Worm (Caenorhabditis elegans): ENCODE measurements around the gene R166.2.
A peak's percentile ranks its signal among the peaks of the same experiment; 100 is the strongest.

Gene R166.2

ce11 chrII:10547803-10548693 lies 10.6 kb upstream of the R166.2 start (continued):
- TF ChIP-seq ces-1 (GFP tag; optimal IDR thresholded peaks at IDR 0.05) (no peak), unc-130 (GFP tag; optimal IDR thresholded peaks at IDR 0.05) (no peak), ctbp-1 (GFP tag; IDR thresholded peaks at IDR 0.05) (no peak; the same call in 1 of the 2 replicates), nhr-25 (tag; optimal IDR thresholded peaks at IDR 0.05; ENCODE audit: borderline replicate concordance, insufficient read depth) (no peak), mes-2 (tag; optimal IDR thresholded peaks at IDR 0.05; ENCODE audit: poor library complexity, severe bottlenecking) (no peak), hif-1 (tag; optimal IDR thresholded peaks at IDR 0.05) (no peak), nhr-42 (GFP tag; IDR thresholded peaks at IDR 0.05) (no peak), lin-13 (GFP tag; optimal IDR thresholded peaks at IDR 0.05) (peak; percentile 31), mxl-2 (GFP tag; conservative IDR thresholded peaks at IDR 0.05) (no peak), Y5F2A.4 (GFP tag; optimal IDR thresholded peaks at IDR 0.05) (no peak), ama-1 (optimal IDR thresholded peaks at IDR 0.05) (peak; percentile 73), zip-11 (GFP tag; IDR thresholded peaks at IDR 0.05) (0 out of 2 replicates have a peak, but pooled peaks have one; percentile 15), nhr-102 (tag; optimal IDR thresholded peaks at IDR 0.05) (no peak), zfp-3 (GFP tag; conservative IDR thresholded peaks at IDR 0.05) (0 out of 2 replicates have a peak, but pooled peaks have one; percentile 22), vab-7 (GFP tag; IDR thresholded peaks at IDR 0.05) (peak; percentile 53; the same call in 1 of the 2 replicates), Y75B8A.6 (GFP tag; IDR thresholded peaks at IDR 0.05) (peak; percentile 33; the same call in 1 of the 2 replicates), nhr-77 (tag; optimal IDR thresholded peaks at IDR 0.05) (no peak), saeg-2 (GFP tag; IDR thresholded peaks at IDR 0.05) (no peak), nhr-10 (tag; optimal IDR thresholded peaks at IDR 0.05) (no peak), hlh-11 (tag; optimal IDR thresholded peaks at IDR 0.05) (peak; percentile 49), dmd-9 (GFP tag; IDR thresholded peaks at IDR 0.05) (no peak), dmd-6 (GFP tag; IDR thresholded peaks at IDR 0.05) (peak; percentile 21)

- TF ChIP-seq nhr-48 (tag; optimal IDR thresholded peaks at IDR 0.05) (no peak), fos-1 (tag; optimal IDR thresholded peaks at IDR 0.05) (no peak), ZK546.5 (tag; optimal IDR thresholded peaks at IDR 0.05) (no peak), unc-62 (GFP tag; optimal IDR thresholded peaks at IDR 0.05 in 1 of 2) (no peak), unc-62 (tag; optimal IDR thresholded peaks at IDR 0.05) (no peak), unc-39 (tag; optimal IDR thresholded peaks at IDR 0.05) (no peak), F44E2.7 (GFP tag; IDR thresholded peaks at IDR 0.05) (no peak), dmd-6 (GFP tag; IDR thresholded peaks at IDR 0.05) (peak; percentile 31; the same call in 1 of the 2 replicates), vab-7 (GFP tag; IDR thresholded peaks at IDR 0.05) (peak; percentile 31; the same call in 1 of the 2 replicates), ceh-44 (GFP tag; IDR thresholded peaks at IDR 0.05) (no peak), mxl-3 (GFP tag; optimal IDR thresholded peaks at IDR 0.05) (peak; percentile 77), ceh-28 (tag; optimal IDR thresholded peaks at IDR 0.05) (no peak), hif-1 (tag; optimal IDR thresholded peaks at IDR 0.05) (peak in 1 of 2 experiments; percentile 55), nhr-42 (GFP tag; IDR thresholded peaks at IDR 0.05) (no peak; the same call in 1 of the 2 replicates), spr-3 (GFP tag; optimal IDR thresholded peaks at IDR 0.05) (no peak), lin-1 (GFP tag; IDR thresholded peaks at IDR 0.05) (0 out of 2 replicates have a peak, but pooled peaks have one; percentile 7), F49E8.2 (tag; optimal IDR thresholded peaks at IDR 0.05; ENCODE audit: borderline replicate concordance) (no peak), nhr-237 (tag; optimal IDR thresholded peaks at IDR 0.05) (no peak), mdl-1 (tag; optimal IDR thresholded peaks at IDR 0.05) (no peak), zag-1 (tag; optimal IDR thresholded peaks at IDR 0.05) (no peak), zip-11 (GFP tag; IDR thresholded peaks at IDR 0.05) (no peak), daf-19 (GFP tag; conservative IDR thresholded peaks at IDR 0.05) (no peak), mxl-2 (GFP tag; conservative IDR thresholded peaks at IDR 0.05) (no peak), hlh-11 (tag; optimal IDR thresholded peaks at IDR 0.05) (no peak), ama-1 (optimal IDR thresholded peaks at IDR 0.05) (no peak), ctbp-1 (GFP tag; IDR thresholded peaks at IDR 0.05) (peak; percentile 54), ztf-7 (tag; optimal IDR thresholded peaks at IDR 0.05) (no peak), T20F7.1 (GFP tag; optimal IDR thresholded peaks at IDR 0.05) (no peak), gei-8 (GFP tag; optimal IDR thresholded peaks at IDR 0.05) (peak; percentile 3), R02D3.7 (tag; optimal IDR thresholded peaks at IDR 0.05) (no peak), rbr-2 (tag; optimal IDR thresholded peaks at IDR 0.05) (peak; percentile 34), sdz-12 (GFP tag; optimal IDR thresholded peaks at IDR 0.05) (no peak), F26F4.8 (GFP tag; conservative IDR thresholded peaks at IDR 0.05) (no peak), D1046.2 (GFP tag; IDR thresholded peaks at IDR 0.05) (peak; percentile 76; the same call in 1 of the 2 replicates)
These were observed 9.8 kb upstream of the R166.2 start for ce11 chrII:10547311-10547710.
